Fruit fly (Drosophila melanogaster) whole organism, wandering third instar larva: Measurements from ENCODE around the gene CG6204.
A peak's percentile ranks its signal among the peaks of the same experiment; 100 is the strongest.

Experiments used
- Abd-B ChIP-seq: fragments of >200 bp; optimal IDR thresholded peaks from 2 replicates; lab custom pipeline; 2017; ENCODE audit warnings: missing biosample characterization, missing genetic modification characterization
- CG32264 ChIP-seq: fragments of 200-800 bp; sonication (Bioruptor generic); optimal IDR thresholded peaks from 2 replicates; lab custom pipeline; 2016; ENCODE audit warnings: missing biosample characterization, missing genetic modification characterization
- CG9705 ChIP-seq: fragments of 200-800 bp; sonication (Bioruptor generic); optimal IDR thresholded peaks from 2 replicates; lab custom pipeline; 2018; ENCODE audit warnings: missing biosample characterization, mild to moderate bottlenecking, missing genetic modification characterization
- CrebA ChIP-seq: fragments of 200-800 bp; sonication (Bioruptor generic); optimal IDR thresholded peaks from 2 replicates; lab custom pipeline; 2016; ENCODE audit warnings: missing biosample characterization, mild to moderate bottlenecking, missing genetic modification characterization, borderline replicate concordance
- Dfd ChIP-seq: fragments of >200 bp; optimal IDR thresholded peaks from 2 replicates; lab custom pipeline; 2017; ENCODE audit warnings: missing biosample characterization, missing genetic modification characterization
- Dif ChIP-seq: fragments of 200-275, 200-300 bp; sonication (Bioruptor generic); optimal IDR thresholded peaks from 2 replicates; lab custom pipeline; 2018; ENCODE audit warnings: missing biosample characterization, missing genetic modification characterization; ENCODE audit not compliant: partially characterized antibody
- GATAd ChIP-seq: sonication (Bioruptor generic); optimal IDR thresholded peaks from 2 replicates; lab custom pipeline; 2016; ENCODE audit warnings: missing biosample characterization, missing genetic modification characterization
- HLH106 ChIP-seq: fragments of 200-800 bp; optimal IDR thresholded peaks from 3 replicates; lab custom pipeline; 2019; ENCODE audit warnings: missing biosample characterization, mild to moderate bottlenecking, missing genetic modification characterization, moderate library complexity
- Hnf4 ChIP-seq: fragments of 200-800 bp; sonication (Bioruptor generic); optimal IDR thresholded peaks from 2 replicates; lab custom pipeline; 2016; ENCODE audit warnings: missing biosample characterization, mild to moderate bottlenecking, missing genetic modification characterization
- Hr78 ChIP-seq: fragments of >200 bp; optimal IDR thresholded peaks from 2 replicates; lab custom pipeline; 2017; ENCODE audit warnings: missing biosample characterization, missing genetic modification characterization
- Hr83 ChIP-seq: fragments of 200-300 bp; sonication (Bioruptor generic); optimal IDR thresholded peaks from 2 replicates; lab custom pipeline; 2016; ENCODE audit warnings: missing biosample characterization, mild to moderate bottlenecking, missing genetic modification characterization, moderate library complexity; ENCODE audit not compliant: poor library complexity, severe bottlenecking
- Jra ChIP-seq: sonication (Bioruptor generic); optimal IDR thresholded peaks from 2 replicates; lab custom pipeline; 2016; ENCODE audit warnings: missing biosample characterization, missing genetic modification characterization
- Mio ChIP-seq: sonication (Bioruptor generic); optimal IDR thresholded peaks from 2 replicates; lab custom pipeline; 2016; ENCODE audit warnings: missing biosample characterization, missing genetic modification characterization
- Myc ChIP-seq: fragments of >200 bp; optimal IDR thresholded peaks from 2 replicates; lab custom pipeline; 2017
- N ChIP-seq: fragments of >200 bp; optimal IDR thresholded peaks from 2 replicates; lab custom pipeline; 2018; ENCODE audit warnings: missing biosample characterization, missing external identifiers, missing genetic modification characterization
- OdsH ChIP-seq: fragments of 200-800 bp; sonication (Bioruptor generic); optimal IDR thresholded peaks from 2 replicates; lab custom pipeline; 2016; ENCODE audit warnings: missing biosample characterization, mild to moderate bottlenecking, missing genetic modification characterization
- Rel ChIP-seq, 2 experiments: fragments of 200-800 bp; sonication (Bioruptor generic) in 1 of 2; optimal IDR thresholded peaks; 2 replicates in 1 of 2; 3 replicates in 1 of 2; lab custom pipeline; 2016 to 2019; ENCODE audit warnings: mild to moderate bottlenecking in 2 of 2, missing biosample characterization in 2 of 2, missing genetic modification characterization in 2 of 2, moderate library complexity in 1 of 2
- Sp1 ChIP-seq: fragments of 200-800 bp; sonication (Bioruptor generic); optimal IDR thresholded peaks from 3 replicates; lab custom pipeline; 2019; ENCODE audit warnings: missing biosample characterization, mild to moderate bottlenecking, missing genetic modification characterization, moderate library complexity
- Vsx2 ChIP-seq: fragments of 200-300, 225-300 bp; sonication (Bioruptor generic); optimal IDR thresholded peaks from 2 replicates; lab custom pipeline; 2018; ENCODE audit warnings: missing biosample characterization, missing genetic modification characterization; ENCODE audit not compliant: partially characterized antibody
- br ChIP-seq: fragments of 200-800 bp; sonication (Bioruptor generic); optimal IDR thresholded peaks from 2 replicates; lab custom pipeline; 2016; ENCODE audit warnings: missing biosample characterization, missing genetic modification characterization
- brk ChIP-seq: fragments of 200-800 bp; sonication (Bioruptor generic); optimal IDR thresholded peaks from 2 replicates; lab custom pipeline; 2016; ENCODE audit warnings: missing biosample characterization, mild to moderate bottlenecking, missing genetic modification characterization
- dl ChIP-seq, 2 experiments: fragments of 175-275, 200-275 bp in 1 of 2; fragments of 200-275 bp in 1 of 2; sonication (Bioruptor generic); optimal IDR thresholded peaks; lab custom pipeline; 2018; ENCODE audit warnings: mild to moderate bottlenecking in 2 of 2, missing biosample characterization in 2 of 2, missing genetic modification characterization in 2 of 2, moderate library complexity in 2 of 2; ENCODE audit not compliant: partially characterized antibody in 2 of 2, insufficient read depth in 1 of 2
- dmrt93B ChIP-seq: fragments of 200-800 bp; sonication (Bioruptor generic); optimal IDR thresholded peaks from 2 replicates; lab custom pipeline; 2018; ENCODE audit warnings: missing biosample characterization, mild to moderate bottlenecking, missing genetic modification characterization
- dsf ChIP-seq: sonication (Bioruptor generic); optimal IDR thresholded peaks from 2 replicates; lab custom pipeline; 2016; ENCODE audit warnings: missing biosample characterization, missing genetic modification characterization, borderline replicate concordance
- ey ChIP-seq: fragments of 200-800 bp; sonication (Bioruptor generic); optimal IDR thresholded peaks from 2 replicates; lab custom pipeline; 2016; ENCODE audit warnings: missing biosample characterization, missing genetic modification characterization
- foxo ChIP-seq, 2 experiments: fragments of 200-800 bp; sonication (Bioruptor generic); optimal IDR thresholded peaks; 2 replicates in 1 of 2; 3 replicates in 1 of 2; lab custom pipeline; 2016 to 2017; ENCODE audit warnings: missing biosample characterization in 2 of 2, missing genetic modification characterization in 2 of 2
- fru ChIP-seq: fragments of 200-800 bp; sonication (Bioruptor generic); optimal IDR thresholded peaks from 3 replicates; lab custom pipeline; 2016; ENCODE audit warnings: missing biosample characterization, mild to moderate bottlenecking, missing genetic modification characterization
- h ChIP-seq: fragments of 200-800 bp; sonication (Bioruptor generic); optimal IDR thresholded peaks from 3 replicates; lab custom pipeline; 2016; ENCODE audit warnings: missing biosample characterization, mild to moderate bottlenecking, missing genetic modification characterization
- jim ChIP-seq: fragments of 175-275, 200-325 bp; sonication (Bioruptor generic); optimal IDR thresholded peaks from 2 replicates; lab custom pipeline; 2016; ENCODE audit warnings: missing biosample characterization, mild to moderate bottlenecking, missing genetic modification characterization
- lola ChIP-seq: fragments of >200 bp; optimal IDR thresholded peaks from 2 replicates; lab custom pipeline; 2017; ENCODE audit warnings: missing biosample characterization, missing genetic modification characterization
- pan ChIP-seq: fragments of >200 bp; optimal IDR thresholded peaks from 2 replicates; lab custom pipeline; 2017
- psq ChIP-seq: fragments of 200-800 bp; sonication (Bioruptor generic); optimal IDR thresholded peaks from 3 replicates; lab custom pipeline; 2017; ENCODE audit warnings: missing biosample characterization, mild to moderate bottlenecking, missing genetic modification characterization, moderate library complexity
- rgr ChIP-seq: fragments of 200-800 bp; sonication (Bioruptor generic); optimal IDR thresholded peaks from 3 replicates; lab custom pipeline; 2016; ENCODE audit warnings: missing biosample characterization, mild to moderate bottlenecking, missing genetic modification characterization
- sage ChIP-seq: fragments of 200-800 bp; sonication (Bioruptor generic); optimal IDR thresholded peaks from 2 replicates; lab custom pipeline; 2016; ENCODE audit warnings: missing biosample characterization, mild to moderate bottlenecking, missing genetic modification characterization
- sv ChIP-seq: fragments of 200-800 bp; sonication (Bioruptor generic); optimal IDR thresholded peaks from 3 replicates; lab custom pipeline; 2016; ENCODE audit warnings: missing biosample characterization, missing genetic modification characterization
- tai ChIP-seq: sonication (Bioruptor generic); optimal IDR thresholded peaks from 2 replicates; lab custom pipeline; 2016; ENCODE audit warnings: missing biosample characterization, missing genetic modification characterization
- usp ChIP-seq: fragments of >200 bp; optimal IDR thresholded peaks from 2 replicates; lab custom pipeline; 2017; ENCODE audit warnings: missing biosample characterization, missing genetic modification characterization
- woc ChIP-seq: sonication (Bioruptor generic); optimal IDR thresholded peaks from 2 replicates; lab custom pipeline; 2016; ENCODE audit warnings: missing biosample characterization, mild to moderate bottlenecking, missing genetic modification characterization

The CG6204 gene

DNA sequence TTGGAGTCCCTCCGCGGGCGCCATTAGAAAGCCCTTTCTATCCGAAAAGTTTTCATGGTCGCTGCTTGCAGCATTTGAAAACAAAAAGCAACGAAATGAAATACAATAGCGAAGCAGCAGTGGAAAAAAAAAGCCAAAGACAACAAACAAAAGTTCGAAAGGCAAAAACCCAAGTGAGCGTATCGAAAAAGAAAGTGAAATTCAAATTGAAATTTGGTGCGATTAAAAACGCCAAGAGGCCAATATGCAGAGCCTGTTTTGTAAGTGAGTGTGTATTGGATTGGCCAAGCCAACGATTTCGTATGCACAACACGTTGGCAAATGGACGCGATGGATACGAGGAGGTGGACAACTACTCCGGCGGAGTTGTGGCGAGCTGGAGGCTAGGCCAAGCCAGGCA is 9.1 kb downstream of the CG6204 start:
- TF ChIP-seq Myc (lab: Kevin White, UChicago): no peak
- TF ChIP-seq rgr (GFP tag; lab: Kevin White, UChicago): no peak
- no peak for TF ChIP-seq sage (GFP tag; lab: Kevin White, UChicago)
- no peak for TF ChIP-seq Jra (GFP tag; lab: Kevin White, UChicago)
- no peak for TF ChIP-seq Dfd
- TF ChIP-seq dsf: no peak
- TF ChIP-seq jim: no peak
- TF ChIP-seq OdsH: no peak
- no peak for TF ChIP-seq GATAd (GFP tag; lab: Kevin White, UChicago)
- no peak for TF ChIP-seq Mio (GFP tag; lab: Kevin White, UChicago)
- TF ChIP-seq dmrt93B (GFP tag; lab: Kevin White, UChicago): no peak
- TF ChIP-seq br (GFP tag; lab: Kevin White, UChicago): no peak
- TF ChIP-seq dl (GFP tag; optimal IDR thresholded peaks at IDR 0.05; lab: Kevin White, UChicago; ENCODE audit: insufficient read depth in 1 of 2, partially characterized antibody in 2 of 2): no peak

DNA sequence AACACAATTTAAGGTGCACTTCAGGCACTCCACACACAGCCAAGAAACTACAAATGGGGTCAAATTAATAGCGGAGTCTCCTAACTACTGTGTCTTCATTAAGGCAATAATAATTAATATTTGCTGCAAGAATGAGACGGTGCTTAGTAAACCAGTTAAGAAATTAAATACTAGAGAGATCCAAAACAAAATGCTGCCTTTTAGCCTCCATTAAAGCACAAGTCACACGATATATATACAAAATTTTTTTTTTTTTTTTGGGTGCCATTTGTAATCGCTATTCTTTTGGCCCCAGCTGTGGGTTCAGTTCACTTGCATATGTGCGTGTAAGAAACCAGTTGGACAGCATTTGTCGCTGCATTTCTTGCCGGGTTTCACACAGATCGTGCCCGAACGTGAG is 9.8 kb downstream of the CG6204 start:
- TF ChIP-seq Myc (lab: Kevin White, UChicago) (no peak), lola (GFP tag; lab: Kevin White, UChicago) (no peak), Rel (GFP tag; optimal IDR thresholded peaks at IDR 0.05; lab: Kevin White, UChicago) (peak; percentile 71), Rel (tag; optimal IDR thresholded peaks at IDR 0.05; lab: Kevin White, UChicago) (no peak), Sp1 (GFP tag; lab: Kevin White, UChicago) (peak; percentile 79), OdsH (peak; percentile 74), dl (GFP tag; optimal IDR thresholded peaks at IDR 0.05; lab: Kevin White, UChicago; ENCODE audit: insufficient read depth in 1 of 2, partially characterized antibody in 2 of 2) (no peak), rgr (GFP tag; lab: Kevin White, UChicago) (peak; percentile 70), CG32264 (peak; percentile 48), fru (peak; percentile 75), h (peak; percentile 78), Hr83 (GFP tag; lab: Kevin White, UChicago) (no peak), sv (no peak), foxo (GFP tag; optimal IDR thresholded peaks at IDR 0.05; lab: Kevin White, UChicago) (peak in 1 of 2 experiments; percentile 76), pan (lab: Kevin White, UChicago) (no peak), CrebA (GFP tag; lab: Kevin White, UChicago) (no peak), tai (GFP tag; lab: Kevin White, UChicago) (no peak), usp (GFP tag; lab: Kevin White, UChicago) (no peak), HLH106 (peak; percentile 67), GATAd (GFP tag; lab: Kevin White, UChicago) (no peak), brk (GFP tag; lab: Kevin White, UChicago) (no peak), Vsx2 (GFP tag; lab: Kevin White, UChicago) (no peak), Dfd (no peak), dmrt93B (GFP tag; lab: Kevin White, UChicago) (peak; percentile 66), Hr78 (no peak), br (GFP tag; lab: Kevin White, UChicago) (peak; percentile 77), woc (peak; percentile 81), Abd-B (no peak), Jra (GFP tag; lab: Kevin White, UChicago) (no peak), Dif (GFP tag; lab: Kevin White, UChicago) (no peak), ey (GFP tag; lab: Kevin White, UChicago) (peak; percentile 78), CG9705 (GFP tag; lab: Kevin White, UChicago) (no peak), jim (no peak), psq (GFP tag; lab: Kevin White, UChicago) (peak; percentile 54), Mio (GFP tag; lab: Kevin White, UChicago) (no peak), dsf (no peak), Hnf4 (no peak), sage (GFP tag; lab: Kevin White, UChicago) (peak; percentile 61), N (GFP tag; lab: Kevin White, UChicago) (no peak)

DNA sequence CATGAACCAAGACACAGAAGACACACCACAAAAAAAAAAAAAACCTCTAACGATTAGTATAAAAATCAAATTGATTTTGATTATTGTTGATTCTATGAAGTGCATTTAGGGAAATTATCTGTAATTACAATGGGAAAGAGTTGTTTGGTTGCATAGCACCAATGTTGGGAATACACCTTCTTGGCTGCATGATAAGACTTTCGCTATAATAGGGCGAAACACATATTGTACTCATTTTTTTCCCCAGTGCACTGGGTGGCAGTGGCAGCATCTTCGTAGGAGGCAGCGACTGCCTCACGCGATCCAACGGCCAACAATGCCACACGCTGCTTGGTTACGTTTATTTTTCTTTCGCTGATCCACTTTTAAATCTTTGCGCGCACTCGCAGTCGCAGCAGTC is 10.4 kb downstream of the CG6204 start:
- no peak for TF ChIP-seq dmrt93B (GFP tag; lab: Kevin White, UChicago)
- TF ChIP-seq, all 38 proteins: peak for 0
